Worm (Caenorhabditis elegans) whole organism, dauer: ENCODE data around the gene lgc-55.

Source experiments
- unc-62 ChIP-seq: sonication (generic microtip); optimal IDR thresholded peaks from 2 replicates; lab custom pipeline; 2017; ENCODE audit warnings: missing biosample characterization, missing genetic modification reagents, missing genetic modification characterization

Gene lgc-55

ce11 chrV:20022996-20023456, at the start of gene lgc-55:
Gene lgc-55 (plus strand): TSS chrV:20023046.
- no peak for TF ChIP-seq unc-62 (GFP tag; lab: Kevin White, UChicago)

- TF ChIP-seq unc-62 (GFP tag; lab: Kevin White, UChicago), result no peak
Measured at ce11 chrV:19978220-19978619, 44.6 kb upstream of the lgc-55 start, which contains the start of gene srh-183. Gene srh-183 (minus strand): TSS chrV:19978320.

ce11 chrV:19981832-19982462, 40.9 kb upstream of the lgc-55 start, which contains the start of gene Y60A3A.24:
Gene Y60A3A.24 (minus strand): TSS chrV:19981882.
- TF ChIP-seq unc-62 (GFP tag; lab: Kevin White, UChicago), result no peak

ce11 chrV:19986213-19986612, 36.6 kb upstream of the lgc-55 start, which contains the start of gene clec-260:
Gene clec-260 (minus strand): TSS chrV:19986313.
- no peak for TF ChIP-seq unc-62 (GFP tag; lab: Kevin White, UChicago)

- TF ChIP-seq unc-62 (GFP tag; lab: Kevin White, UChicago), result no peak
Measured at ce11 chrV:19986788-19987187, 36.1 kb upstream of the lgc-55 start.

ce11 chrV:19987684-19988083, 35.2 kb upstream of the lgc-55 start, which contains the start of gene sri-67:
Gene sri-67 (plus strand): TSS chrV:19987984.
- no peak for TF ChIP-seq unc-62 (GFP tag; lab: Kevin White, UChicago)

- TF ChIP-seq unc-62 (GFP tag; lab: Kevin White, UChicago), result no peak
Measured at ce11 chrV:19994093-19994492, 28.8 kb upstream of the lgc-55 start, which contains the start of gene Y60A3A.25. Gene Y60A3A.25 (minus strand): TSS chrV:19994193.

ce11 chrV:19994665-19995064, 28.2 kb upstream of the lgc-55 start:
- no peak for TF ChIP-seq unc-62 (GFP tag; lab: Kevin White, UChicago)

- TF ChIP-seq unc-62 (GFP tag; lab: Kevin White, UChicago), result no peak
Measured at ce11 chrV:19997481-19997880, 25.4 kb upstream of the lgc-55 start.

- no peak for TF ChIP-seq unc-62 (GFP tag; lab: Kevin White, UChicago)
Measured at ce11 chrV:19998203-19998836, 24.5 kb upstream of the lgc-55 start.

ce11 chrV:19999100-19999499, 23.7 kb upstream of the lgc-55 start:
- no peak for TF ChIP-seq unc-62 (GFP tag; lab: Kevin White, UChicago)

ce11 chrV:19999789-20000188, 23.1 kb upstream of the lgc-55 start:
- no peak for TF ChIP-seq unc-62 (GFP tag; lab: Kevin White, UChicago)

- no peak for TF ChIP-seq unc-62 (GFP tag; lab: Kevin White, UChicago)
Measured at ce11 chrV:20000639-20001038, 22.2 kb upstream of the lgc-55 start.

ce11 chrV:20002194-20002593, 20.7 kb upstream of the lgc-55 start:
- TF ChIP-seq unc-62 (GFP tag; lab: Kevin White, UChicago), result no peak

ce11 chrV:20004385-20004784, 18.5 kb upstream of the lgc-55 start, which contains the start of gene unc-51:
Gene unc-51 (minus strand): TSS chrV:20004485.
- TF ChIP-seq unc-62 (GFP tag; lab: Kevin White, UChicago), result no peak

- TF ChIP-seq unc-62 (GFP tag; lab: Kevin White, UChicago), result no peak
Measured at ce11 chrV:20005724-20006132, 17.1 kb upstream of the lgc-55 start.
